Worm (Caenorhabditis elegans): Measurements from ENCODE around the gene T01C3.3.

Gene T01C3.3

ce11 chrV:14955676-14956075, 36.8 kb downstream of the T01C3.3 start, which contains the start of gene F02D8.9:
Gene F02D8.9 (minus strand): TSS chrV:14955776.
- TF ChIP-seq W03F9.2 (tag; optimal IDR thresholded peaks at IDR 0.05) = no peak
- no peak for TF ChIP-seq him-1 (tag; optimal IDR thresholded peaks at IDR 0.05)
- TF ChIP-seq dao-5 (tag; optimal IDR thresholded peaks at IDR 0.05) = no peak

- TF ChIP-seq W03F9.2 (tag; optimal IDR thresholded peaks at IDR 0.05) (no peak), him-1 (tag; optimal IDR thresholded peaks at IDR 0.05) (no peak), dao-5 (tag; optimal IDR thresholded peaks at IDR 0.05) (no peak)
Observed at ce11 chrV:14954633-14955032, 37.8 kb downstream of the T01C3.3 start, which contains the start of gene C30G7.5. Gene C30G7.5 (minus strand): TSS chrV:14954733.

- TF ChIP-seq him-1 (tag; optimal IDR thresholded peaks at IDR 0.05) (no peak), dao-5 (tag; optimal IDR thresholded peaks at IDR 0.05) (no peak)
Observed at ce11 chrV:14949477-14949876, 43.0 kb downstream of the T01C3.3 start, which contains the start of gene hil-1. Gene hil-1 (plus strand): TSS chrV:14949777.

- no peak for TF ChIP-seq W03F9.2 (tag; optimal IDR thresholded peaks at IDR 0.05)
- TF ChIP-seq dao-5 (tag; optimal IDR thresholded peaks at IDR 0.05) = no peak
- no peak for TF ChIP-seq him-1 (tag; optimal IDR thresholded peaks at IDR 0.05)
Observed at ce11 chrV:14948566-14948965, 43.9 kb downstream of the T01C3.3 start.

ce11 chrV:14947022-14947421, 45.5 kb downstream of the T01C3.3 start, which contains the start of gene C30G7.4:
Gene C30G7.4 (minus strand): TSS chrV:14947122.
- TF ChIP-seq W03F9.2 (tag; optimal IDR thresholded peaks at IDR 0.05) = no peak
- no peak for TF ChIP-seq him-1 (tag; optimal IDR thresholded peaks at IDR 0.05)
- no peak for TF ChIP-seq dao-5 (tag; optimal IDR thresholded peaks at IDR 0.05)

- TF ChIP-seq him-1 (tag; optimal IDR thresholded peaks at IDR 0.05) (no peak), W03F9.2 (tag; optimal IDR thresholded peaks at IDR 0.05) (no peak), dao-5 (tag; optimal IDR thresholded peaks at IDR 0.05) (no peak)
Observed at ce11 chrV:14945697-14946096, 46.8 kb downstream of the T01C3.3 start, which contains the start of gene C30G7.3. Gene C30G7.3 (minus strand): TSS chrV:14945704.

- TF ChIP-seq W03F9.2 (tag; optimal IDR thresholded peaks at IDR 0.05) (no peak), dao-5 (tag; optimal IDR thresholded peaks at IDR 0.05) (no peak), him-1 (tag; optimal IDR thresholded peaks at IDR 0.05) (no peak)
Observed at ce11 chrV:14945124-14945523, 47.4 kb downstream of the T01C3.3 start.

ce11 chrV:14943774-14944173, 48.7 kb downstream of the T01C3.3 start:
- no peak for TF ChIP-seq dao-5 (tag; optimal IDR thresholded peaks at IDR 0.05)
- TF ChIP-seq him-1 (tag; optimal IDR thresholded peaks at IDR 0.05) = no peak
- TF ChIP-seq W03F9.2 (tag; optimal IDR thresholded peaks at IDR 0.05) = no peak

- TF ChIP-seq him-1 (tag; optimal IDR thresholded peaks at IDR 0.05) = no peak
- no peak for TF ChIP-seq W03F9.2 (tag; optimal IDR thresholded peaks at IDR 0.05)
- TF ChIP-seq dao-5 (tag; optimal IDR thresholded peaks at IDR 0.05) = no peak
Observed at ce11 chrV:14942898-14943297, 49.6 kb downstream of the T01C3.3 start.

Data from whole organism, L4/young adult.